Worm (Caenorhabditis elegans) whole organism, mixed stage, embryonic: ENCODE results near the gene F32A5.8.

Experiments used
- ces-1 ChIP-seq: fragments of 150-350 bp; optimal IDR thresholded peaks from 2 replicates; lab custom pipeline; 2014; ENCODE audit warnings: missing biosample characterization, missing genetic modification reagents, missing genetic modification characterization
- pha-4 ChIP-seq: fragments of 150-350 bp; optimal IDR thresholded peaks from 2 replicates; lab custom pipeline; 2018; ENCODE audit warnings: missing biosample characterization, missing genetic modification reagents, missing genetic modification characterization
- snpc-4 ChIP-seq: fragments of 150-350 bp; optimal IDR thresholded peaks from 2 replicates; lab custom pipeline; 2014; ENCODE audit warnings: missing biosample characterization, missing genetic modification characterization
- unc-62 ChIP-seq: fragments of 150-350 bp; optimal IDR thresholded peaks from 2 replicates; lab custom pipeline; 2014; ENCODE audit warnings: missing biosample characterization, missing genetic modification reagents, missing genetic modification characterization

DNA sequence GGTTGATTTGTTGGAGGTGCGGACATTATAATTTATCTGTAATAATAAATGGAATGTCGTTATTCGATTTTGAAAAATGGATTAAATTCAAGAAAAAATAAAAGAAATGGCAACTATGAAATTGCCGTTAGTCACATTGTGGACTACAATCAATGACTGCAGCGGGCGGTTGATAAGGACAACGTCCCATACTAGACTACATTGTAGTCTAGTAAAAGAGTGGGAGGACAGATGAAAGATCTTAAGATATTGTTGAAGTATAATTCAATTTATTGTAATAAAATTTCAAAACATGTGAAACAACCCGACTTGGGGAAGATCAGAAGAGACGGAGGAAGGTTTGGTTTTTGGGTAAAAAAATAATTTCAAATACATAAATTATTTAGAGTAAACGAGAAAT, 3.9 kb upstream of the F32A5.8 start, which contains the start of the genes prx-13 and ada-2:
- TF ChIP-seq pha-4 (tag; lab: Kevin White, UChicago), result no peak
- TF ChIP-seq snpc-4 (tag; lab: Kevin White, UChicago), result no peak
- no peak for TF ChIP-seq ces-1 (GFP tag; lab: Kevin White, UChicago)
- no peak for TF ChIP-seq unc-62 (GFP tag; lab: Kevin White, UChicago)
